Worm (Caenorhabditis elegans) whole organism, L3 larva: Measurements from ENCODE around the gene oac-12.

Source experiments
- R02D3.7 ChIP-seq: fragments of 150-350 bp; optimal IDR thresholded peaks from 2 replicates; lab custom pipeline; 2014; ENCODE audit warnings: missing biosample characterization, missing genetic modification characterization
- ZK546.5 ChIP-seq: sonication (generic microtip); optimal IDR thresholded peaks from 2 replicates; lab custom pipeline; 2017; ENCODE audit warnings: missing biosample characterization, missing genetic modification characterization
- aly-2 ChIP-seq: fragments of 150-350 bp; optimal IDR thresholded peaks from 2 replicates; lab custom pipeline; 2014; ENCODE audit warnings: missing biosample characterization, missing genetic modification characterization
- ama-1 ChIP-seq: fragments of 150-350 bp; optimal IDR thresholded peaks from 2 replicates; lab custom pipeline; 2018
- ceh-16 ChIP-seq: sonication (generic microtip); optimal IDR thresholded peaks from 2 replicates; lab custom pipeline; 2017; ENCODE audit warnings: missing biosample characterization, missing genetic modification characterization
- ceh-28 ChIP-seq: fragments of 150-350 bp; optimal IDR thresholded peaks from 2 replicates; lab custom pipeline; 2014; ENCODE audit warnings: missing biosample characterization, missing genetic modification reagents, missing genetic modification characterization
- ceh-82 ChIP-seq: fragments of 150-350 bp; optimal IDR thresholded peaks from 2 replicates; lab custom pipeline; 2014; ENCODE audit warnings: missing biosample characterization, missing genetic modification characterization
- ceh-9 ChIP-seq: sonication (generic microtip); optimal IDR thresholded peaks from 2 replicates; lab custom pipeline; 2018; ENCODE audit warnings: missing biosample characterization, missing genetic modification characterization
- daf-12 ChIP-seq: fragments of 150-350 bp; optimal IDR thresholded peaks from 2 replicates; lab custom pipeline; 2014; ENCODE audit warnings: missing biosample characterization, missing genetic modification reagents, missing genetic modification characterization
- egl-27 ChIP-seq: sonication (generic microtip); optimal IDR thresholded peaks from 4 replicates; lab custom pipeline; 2017; ENCODE audit warnings: missing biosample characterization, missing genetic modification reagents, missing genetic modification characterization
- egl-5 ChIP-seq: fragments of 150-350 bp; optimal IDR thresholded peaks from 2 replicates; lab custom pipeline; 2017; ENCODE audit warnings: missing biosample characterization, missing genetic modification reagents, missing genetic modification characterization, inconsistent platforms
- elt-2 ChIP-seq: sonication (generic microtip); optimal IDR thresholded peaks from 2 replicates; lab custom pipeline; 2016; ENCODE audit warnings: missing genetic modification reagents, mild to moderate bottlenecking, missing genetic modification characterization, missing compliant biosample characterization
- eor-1 ChIP-seq, 2 experiments: fragments of 150-350 bp; optimal IDR thresholded peaks; 2 replicates each; lab custom pipeline; 2014 to 2018; ENCODE audit warnings: missing biosample characterization in 2 of 2, missing genetic modification characterization in 2 of 2
- fkh-2 ChIP-seq: fragments of 150-350 bp; optimal IDR thresholded peaks from 2 replicates; lab custom pipeline; 2014; ENCODE audit warnings: missing biosample characterization, missing genetic modification reagents, missing genetic modification characterization
- fos-1 ChIP-seq: fragments of 150-350 bp; optimal IDR thresholded peaks from 2 replicates; lab custom pipeline; 2014; ENCODE audit warnings: missing biosample characterization, missing genetic modification characterization
- hmg-11 ChIP-seq: sonication (generic microtip); optimal IDR thresholded peaks from 2 replicates; lab custom pipeline; 2016; ENCODE audit warnings: missing genetic modification characterization, missing compliant biosample characterization
- lin-15B ChIP-seq: fragments of 150-350 bp; optimal IDR thresholded peaks from 2 replicates; lab custom pipeline; 2014; ENCODE audit warnings: missing biosample characterization, missing genetic modification characterization
- lin-39 ChIP-seq: fragments of 150-350 bp; optimal IDR thresholded peaks from 2 replicates; lab custom pipeline; 2018; ENCODE audit warnings: missing biosample characterization, missing genetic modification reagents, missing genetic modification characterization
- mml-1 ChIP-seq: fragments of 150-350 bp; sonication (generic microtip); optimal IDR thresholded peaks from 3 replicates; lab custom pipeline; 2014; ENCODE audit warnings: missing biosample characterization, missing genetic modification characterization
- nfya-1 ChIP-seq: sonication (generic microtip); optimal IDR thresholded peaks from 2 replicates; lab custom pipeline; 2017; ENCODE audit warnings: missing genetic modification characterization, mild to moderate bottlenecking, missing compliant biosample characterization, antibody characterized with exemption, moderate library complexity; ENCODE audit not compliant: insufficient read depth
- nhr-12 ChIP-seq: fragments of 150-350 bp; optimal IDR thresholded peaks from 2 replicates; lab custom pipeline; 2014; ENCODE audit warnings: missing biosample characterization, missing genetic modification characterization
- nhr-23 ChIP-seq: fragments of 150-350 bp; optimal IDR thresholded peaks from 2 replicates; lab custom pipeline; 2014; ENCODE audit warnings: missing biosample characterization, missing genetic modification reagents, missing genetic modification characterization
- nhr-237 ChIP-seq: fragments of 150-350 bp; optimal IDR thresholded peaks from 2 replicates; lab custom pipeline; 2014; ENCODE audit warnings: missing biosample characterization, missing genetic modification characterization
- nhr-25 ChIP-seq: sonication (generic microtip); optimal IDR thresholded peaks from 2 replicates; lab custom pipeline; 2017; ENCODE audit warnings: missing biosample characterization, missing genetic modification characterization
- nhr-28 ChIP-seq: fragments of 150-350 bp; optimal IDR thresholded peaks from 2 replicates; lab custom pipeline; 2014; ENCODE audit warnings: missing biosample characterization, missing genetic modification characterization
- nhr-43 ChIP-seq: sonication (generic microtip); optimal IDR thresholded peaks from 2 replicates; lab custom pipeline; 2016; ENCODE audit warnings: mild to moderate bottlenecking, missing genetic modification characterization, missing compliant biosample characterization; ENCODE audit not compliant: poor library complexity, severe bottlenecking
- nhr-76 ChIP-seq: fragments of 150-350 bp; sonication (generic microtip); optimal IDR thresholded peaks from 5 replicates; lab custom pipeline; 2014; ENCODE audit warnings: missing biosample characterization, missing genetic modification characterization
- nhr-77 ChIP-seq: fragments of 150-350 bp; optimal IDR thresholded peaks from 2 replicates; lab custom pipeline; 2014; ENCODE audit warnings: missing biosample characterization, missing genetic modification characterization
- pha-4 ChIP-seq: fragments of 150-350 bp; optimal IDR thresholded peaks from 2 replicates; lab custom pipeline; 2014; ENCODE audit warnings: missing biosample characterization, missing genetic modification reagents, missing genetic modification characterization
- pqm-1 ChIP-seq: fragments of 150-350 bp; optimal IDR thresholded peaks from 2 replicates; lab custom pipeline; 2017; ENCODE audit warnings: missing biosample characterization, missing genetic modification characterization, inconsistent platforms
- sea-2 ChIP-seq: fragments of 150-350 bp; sonication (generic microtip); optimal IDR thresholded peaks from 4 replicates; lab custom pipeline; 2014; ENCODE audit warnings: missing biosample characterization, missing genetic modification reagents, missing genetic modification characterization
- skn-1 ChIP-seq: fragments of 150-350 bp; optimal IDR thresholded peaks from 2 replicates; lab custom pipeline; 2014; ENCODE audit warnings: missing biosample characterization, missing genetic modification characterization
- snpc-4 ChIP-seq: fragments of 150-350 bp; optimal IDR thresholded peaks from 2 replicates; lab custom pipeline; 2014; ENCODE audit warnings: missing biosample characterization, missing genetic modification characterization
- unc-39 ChIP-seq: sonication (generic microtip); optimal IDR thresholded peaks from 4 replicates; lab custom pipeline; 2017; ENCODE audit warnings: missing biosample characterization, missing genetic modification characterization
- ztf-4 ChIP-seq: fragments of 150-350 bp; optimal IDR thresholded peaks from 2 replicates; lab custom pipeline; 2014; ENCODE audit warnings: missing biosample characterization, missing genetic modification characterization

The oac-12 gene

DNA sequence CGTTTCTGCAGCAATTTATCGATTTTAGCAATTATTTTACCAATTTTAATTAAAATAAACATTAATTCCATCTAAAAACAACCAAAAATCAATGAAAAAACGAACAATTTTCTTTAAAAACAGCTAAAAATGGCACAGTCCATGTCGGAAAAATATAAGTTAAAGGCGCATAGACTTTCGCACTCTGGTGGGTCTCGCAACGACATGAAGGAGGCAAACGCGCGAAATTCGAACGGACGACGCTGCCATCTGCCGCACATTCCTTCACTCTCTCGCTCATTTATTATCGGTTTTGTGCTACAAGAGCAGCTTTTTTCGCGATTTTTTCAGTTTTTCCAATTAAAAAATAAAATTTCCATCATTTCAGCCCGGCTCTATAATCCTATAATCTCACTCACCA lies 14.4 kb upstream of the oac-12 start, which contains the start of gene mcm-7:
Gene mcm-7, plus strand, starts transcription at position 368 of the 400 bp plus-strand sequence.
- TF ChIP-seq mml-1 (tag; lab: Kevin White, UChicago), result no peak
- TF ChIP-seq nhr-23 (tag; lab: Kevin White, UChicago), result peak; percentile 42
- peak; percentile 75 for TF ChIP-seq lin-15B (tag; lab: Kevin White, UChicago)
- peak; percentile 1 for TF ChIP-seq snpc-4 (tag; lab: Kevin White, UChicago)
- TF ChIP-seq fos-1 (tag; lab: Kevin White, UChicago), result no peak
- peak; percentile 32 for TF ChIP-seq ama-1
- peak; percentile 27 for TF ChIP-seq lin-39 (tag; lab: Kevin White, UChicago)
- TF ChIP-seq pqm-1 (tag; lab: Kevin White, UChicago), result peak; percentile 21
- no peak for TF ChIP-seq egl-5
- TF ChIP-seq nfya-1, result peak; percentile 78
- peak; percentile 74 for TF ChIP-seq hmg-11 (tag; lab: Kevin White, UChicago)
- no peak for TF ChIP-seq ceh-28 (tag; lab: Kevin White, UChicago)
- TF ChIP-seq nhr-25 (tag; lab: Kevin White, UChicago), result peak; percentile 68
- TF ChIP-seq elt-2 (tag; lab: Kevin White, UChicago), result peak; percentile 35

DNA sequence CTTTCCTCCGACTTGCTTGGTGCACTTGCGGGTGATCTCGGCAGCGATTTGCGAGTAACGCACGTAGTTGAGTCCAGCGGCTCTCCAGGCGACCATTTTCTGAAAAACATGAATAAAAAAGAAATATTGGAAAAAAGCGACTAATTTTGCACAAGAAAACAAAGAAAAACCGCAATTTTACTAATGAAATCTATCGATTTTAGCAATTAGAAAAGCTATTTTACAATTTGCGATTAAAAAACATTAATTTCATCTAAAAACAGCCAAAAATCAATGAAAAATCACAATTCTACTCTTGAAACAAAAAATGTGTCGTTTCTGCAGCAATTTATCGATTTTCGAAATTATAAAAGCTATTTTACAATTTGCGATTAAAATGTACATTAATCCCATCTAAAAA lies 14.0 kb upstream of the oac-12 start, which contains the start of gene hpo-18:
Gene hpo-18, minus strand, starts transcription at position 101 of the 400 bp plus-strand sequence.
- TF ChIP-seq ceh-82 (tag; lab: Kevin White, UChicago) (no peak), daf-12 (no peak), nhr-237 (tag; lab: Kevin White, UChicago) (no peak), fkh-2 (tag; lab: Kevin White, UChicago) (no peak), egl-27 (no peak), eor-1 (tag; optimal IDR thresholded peaks at IDR 0.05; lab: Kevin White, UChicago) (no peak), nhr-43 (tag; lab: Kevin White, UChicago) (no peak), nhr-12 (tag; lab: Kevin White, UChicago) (no peak), ceh-16 (tag; lab: Kevin White, UChicago) (no peak), lin-39 (tag; lab: Kevin White, UChicago) (no peak), aly-2 (tag; lab: Kevin White, UChicago) (no peak), egl-5 (no peak), nhr-25 (tag; lab: Kevin White, UChicago) (no peak), nhr-77 (no peak), ceh-9 (tag; lab: Kevin White, UChicago) (no peak), nfya-1 (no peak), pha-4 (no peak), fos-1 (tag; lab: Kevin White, UChicago) (no peak)

DNA sequence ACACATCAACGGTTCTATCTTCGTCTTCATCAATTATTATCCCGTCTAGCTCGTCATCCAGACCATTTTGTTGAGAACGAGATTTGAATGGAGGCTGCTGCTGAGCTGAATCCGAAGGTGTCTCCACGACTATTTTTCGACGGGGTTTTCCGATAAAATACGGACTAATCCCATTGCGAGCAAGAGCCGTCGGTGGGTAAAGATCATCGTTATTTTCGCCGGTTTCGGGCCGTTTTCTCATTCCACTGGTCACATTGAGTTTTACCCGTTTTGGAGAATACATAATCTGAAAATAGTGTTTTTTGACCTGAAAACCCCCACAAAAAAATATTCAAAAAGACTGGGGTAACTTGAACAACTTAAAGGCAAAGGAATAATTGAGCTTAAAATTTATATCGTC lies 13.4 kb upstream of the oac-12 start, which contains the start of gene figl-1:
Gene figl-1, minus strand, starts transcription at position 286 of the 400 bp plus-strand sequence.
- TF ChIP-seq unc-39 (tag; lab: Kevin White, UChicago), result no peak
- peak; percentile 19 for TF ChIP-seq nhr-43 (tag; lab: Kevin White, UChicago)

DNA sequence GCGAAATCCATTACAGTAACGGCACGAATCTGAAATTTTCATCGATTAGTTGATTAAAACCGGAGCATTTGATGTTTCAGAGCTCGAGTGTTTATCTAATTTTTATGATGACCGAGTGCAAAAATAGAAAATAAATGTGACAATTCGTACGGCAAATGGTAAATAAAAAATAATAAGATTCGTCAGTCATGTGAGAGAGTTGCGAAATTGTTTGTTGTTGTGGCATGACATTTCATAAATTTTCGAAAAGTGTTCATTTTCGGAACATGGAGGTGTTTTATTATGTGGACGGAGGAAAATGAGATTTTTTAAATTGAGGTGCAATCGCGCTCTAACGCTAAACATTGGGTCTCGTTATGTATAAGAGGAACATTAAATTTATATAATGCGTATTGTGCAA lies 9.4 kb upstream of the oac-12 start:
- TF ChIP-seq ceh-82 (tag; lab: Kevin White, UChicago) (no peak), pha-4 (peak; percentile 27)

DNA sequence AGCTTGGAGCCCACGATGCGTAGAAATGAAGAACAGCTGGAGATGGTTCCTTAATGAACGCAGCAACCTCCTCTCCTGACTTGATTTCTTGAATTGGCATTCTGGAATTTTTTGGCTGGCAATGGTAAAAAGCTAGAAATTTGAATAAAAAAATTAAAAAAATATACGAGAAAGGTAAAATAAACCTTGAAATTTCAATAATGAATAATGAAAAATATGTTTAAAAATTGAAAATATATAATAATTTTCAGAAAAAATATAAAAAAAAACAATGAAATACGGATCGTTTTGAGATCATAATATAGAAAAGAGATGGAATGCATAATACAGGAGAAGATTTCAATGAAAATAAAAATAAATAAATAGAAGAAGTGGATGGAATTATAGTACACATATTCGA lies 8.9 kb upstream of the oac-12 start, which contains the start of gene glrx-3:
Gene glrx-3, minus strand, starts transcription at position 101 of the 400 bp plus-strand sequence.
- no peak for TF ChIP-seq sea-2
- no peak for TF ChIP-seq eor-1 (tag; optimal IDR thresholded peaks at IDR 0.05; lab: Kevin White, UChicago)
- no peak for TF ChIP-seq elt-2 (tag; lab: Kevin White, UChicago)
- no peak for TF ChIP-seq skn-1 (tag; lab: Kevin White, UChicago)
- TF ChIP-seq snpc-4 (tag; lab: Kevin White, UChicago), result no peak
- TF ChIP-seq ceh-9 (tag; lab: Kevin White, UChicago), result no peak
- no peak for TF ChIP-seq nhr-12 (tag; lab: Kevin White, UChicago)
- no peak for TF ChIP-seq ceh-28 (tag; lab: Kevin White, UChicago)
- TF ChIP-seq R02D3.7, result no peak
- TF ChIP-seq ama-1, result no peak
- TF ChIP-seq nhr-23 (tag; lab: Kevin White, UChicago), result no peak
- TF ChIP-seq ZK546.5 (tag; lab: Kevin White, UChicago), result no peak
- TF ChIP-seq ztf-4 (tag; lab: Kevin White, UChicago), result no peak
- TF ChIP-seq hmg-11 (tag; lab: Kevin White, UChicago), result no peak
- TF ChIP-seq nhr-76 (tag; lab: Kevin White, UChicago), result no peak
- TF ChIP-seq nhr-28 (tag; lab: Kevin White, UChicago), result no peak
- TF ChIP-seq egl-27, result no peak
- no peak for TF ChIP-seq unc-39 (tag; lab: Kevin White, UChicago)
- TF ChIP-seq egl-5, result no peak
